Worm (Caenorhabditis elegans) whole organism, L3 larva: Measurements from ENCODE around the gene bas-1.

ENCODE experiments used
- R02D3.7 ChIP-seq: fragments of 150-350 bp; optimal IDR thresholded peaks from 2 replicates; lab custom pipeline; 2014; ENCODE audit warnings: missing biosample characterization, missing genetic modification characterization
- ama-1 ChIP-seq: fragments of 150-350 bp; optimal IDR thresholded peaks from 2 replicates; lab custom pipeline; 2018
- ceh-16 ChIP-seq: sonication (generic microtip); optimal IDR thresholded peaks from 2 replicates; lab custom pipeline; 2017; ENCODE audit warnings: missing biosample characterization, missing genetic modification characterization
- ceh-28 ChIP-seq: fragments of 150-350 bp; optimal IDR thresholded peaks from 2 replicates; lab custom pipeline; 2014; ENCODE audit warnings: missing biosample characterization, missing genetic modification reagents, missing genetic modification characterization
- ceh-82 ChIP-seq: fragments of 150-350 bp; optimal IDR thresholded peaks from 2 replicates; lab custom pipeline; 2014; ENCODE audit warnings: missing biosample characterization, missing genetic modification characterization
- ceh-9 ChIP-seq: sonication (generic microtip); optimal IDR thresholded peaks from 2 replicates; lab custom pipeline; 2018; ENCODE audit warnings: missing biosample characterization, missing genetic modification characterization
- daf-12 ChIP-seq: fragments of 150-350 bp; optimal IDR thresholded peaks from 2 replicates; lab custom pipeline; 2014; ENCODE audit warnings: missing biosample characterization, missing genetic modification reagents, missing genetic modification characterization
- egl-27 ChIP-seq: sonication (generic microtip); optimal IDR thresholded peaks from 4 replicates; lab custom pipeline; 2017; ENCODE audit warnings: missing biosample characterization, missing genetic modification reagents, missing genetic modification characterization
- egl-5 ChIP-seq: fragments of 150-350 bp; optimal IDR thresholded peaks from 2 replicates; lab custom pipeline; 2017; ENCODE audit warnings: missing biosample characterization, missing genetic modification reagents, missing genetic modification characterization, inconsistent platforms
- elt-1 ChIP-seq: fragments of 150-350 bp; optimal IDR thresholded peaks from 2 replicates; lab custom pipeline; 2014; ENCODE audit warnings: missing biosample characterization, missing genetic modification characterization
- elt-2 ChIP-seq: sonication (generic microtip); optimal IDR thresholded peaks from 2 replicates; lab custom pipeline; 2016; ENCODE audit warnings: missing genetic modification reagents, mild to moderate bottlenecking, missing genetic modification characterization, missing compliant biosample characterization
- elt-3 ChIP-seq, 3 experiments: fragments of 150-350 bp in 1 of 3; sonication (generic microtip) in 2 of 3; optimal IDR thresholded peaks; 2 replicates in 2 of 3; 4 replicates in 1 of 3; lab custom pipeline; 2014 to 2017; ENCODE audit warnings: missing biosample characterization in 3 of 3, missing genetic modification characterization in 3 of 3
- eor-1 ChIP-seq, 2 experiments: fragments of 150-350 bp; optimal IDR thresholded peaks; 2 replicates each; lab custom pipeline; 2014 to 2018; ENCODE audit warnings: missing biosample characterization in 2 of 2, missing genetic modification characterization in 2 of 2
- fkh-10 ChIP-seq: sonication (generic microtip); optimal IDR thresholded peaks from 2 replicates; lab custom pipeline; 2017; ENCODE audit warnings: missing biosample characterization, missing genetic modification reagents, missing genetic modification characterization
- fkh-2 ChIP-seq: fragments of 150-350 bp; optimal IDR thresholded peaks from 2 replicates; lab custom pipeline; 2014; ENCODE audit warnings: missing biosample characterization, missing genetic modification reagents, missing genetic modification characterization
- fos-1 ChIP-seq: fragments of 150-350 bp; optimal IDR thresholded peaks from 2 replicates; lab custom pipeline; 2014; ENCODE audit warnings: missing biosample characterization, missing genetic modification characterization
- hmg-11 ChIP-seq: sonication (generic microtip); optimal IDR thresholded peaks from 2 replicates; lab custom pipeline; 2016; ENCODE audit warnings: missing genetic modification characterization, missing compliant biosample characterization
- jun-1 ChIP-seq: fragments of 150-350 bp; optimal IDR thresholded peaks from 2 replicates; lab custom pipeline; 2014; ENCODE audit warnings: missing biosample characterization, missing genetic modification reagents, missing genetic modification characterization
- lin-15B ChIP-seq: fragments of 150-350 bp; optimal IDR thresholded peaks from 2 replicates; lab custom pipeline; 2014; ENCODE audit warnings: missing biosample characterization, missing genetic modification characterization
- lin-39 ChIP-seq: fragments of 150-350 bp; optimal IDR thresholded peaks from 2 replicates; lab custom pipeline; 2018; ENCODE audit warnings: missing biosample characterization, missing genetic modification reagents, missing genetic modification characterization
- lsy-12 ChIP-seq: sonication (generic microtip); optimal IDR thresholded peaks from 2 replicates; lab custom pipeline; 2016; ENCODE audit warnings: mild to moderate bottlenecking, missing genetic modification characterization, missing compliant biosample characterization
- mml-1 ChIP-seq: fragments of 150-350 bp; sonication (generic microtip); optimal IDR thresholded peaks from 3 replicates; lab custom pipeline; 2014; ENCODE audit warnings: missing biosample characterization, missing genetic modification characterization
- nfya-1 ChIP-seq: sonication (generic microtip); optimal IDR thresholded peaks from 2 replicates; lab custom pipeline; 2017; ENCODE audit warnings: missing genetic modification characterization, mild to moderate bottlenecking, missing compliant biosample characterization, antibody characterized with exemption, moderate library complexity; ENCODE audit not compliant: insufficient read depth
- nhr-11 ChIP-seq: fragments of 150-350 bp; optimal IDR thresholded peaks from 2 replicates; lab custom pipeline; 2014; ENCODE audit warnings: missing biosample characterization, missing genetic modification characterization
- nhr-23 ChIP-seq: fragments of 150-350 bp; optimal IDR thresholded peaks from 2 replicates; lab custom pipeline; 2014; ENCODE audit warnings: missing biosample characterization, missing genetic modification reagents, missing genetic modification characterization
- nhr-25 ChIP-seq: sonication (generic microtip); optimal IDR thresholded peaks from 2 replicates; lab custom pipeline; 2017; ENCODE audit warnings: missing biosample characterization, missing genetic modification characterization
- nhr-28 ChIP-seq: fragments of 150-350 bp; optimal IDR thresholded peaks from 2 replicates; lab custom pipeline; 2014; ENCODE audit warnings: missing biosample characterization, missing genetic modification characterization
- nhr-43 ChIP-seq: sonication (generic microtip); optimal IDR thresholded peaks from 2 replicates; lab custom pipeline; 2016; ENCODE audit warnings: mild to moderate bottlenecking, missing genetic modification characterization, missing compliant biosample characterization; ENCODE audit not compliant: poor library complexity, severe bottlenecking
- nhr-76 ChIP-seq: fragments of 150-350 bp; sonication (generic microtip); optimal IDR thresholded peaks from 5 replicates; lab custom pipeline; 2014; ENCODE audit warnings: missing biosample characterization, missing genetic modification characterization
- pha-4 ChIP-seq: fragments of 150-350 bp; optimal IDR thresholded peaks from 2 replicates; lab custom pipeline; 2014; ENCODE audit warnings: missing biosample characterization, missing genetic modification reagents, missing genetic modification characterization
- pqm-1 ChIP-seq: fragments of 150-350 bp; optimal IDR thresholded peaks from 2 replicates; lab custom pipeline; 2017; ENCODE audit warnings: missing biosample characterization, missing genetic modification characterization, inconsistent platforms
- skn-1 ChIP-seq: fragments of 150-350 bp; optimal IDR thresholded peaks from 2 replicates; lab custom pipeline; 2014; ENCODE audit warnings: missing biosample characterization, missing genetic modification characterization
- snpc-4 ChIP-seq: fragments of 150-350 bp; optimal IDR thresholded peaks from 2 replicates; lab custom pipeline; 2014; ENCODE audit warnings: missing biosample characterization, missing genetic modification characterization
- tbx-2 ChIP-seq: sonication (generic microtip); optimal IDR thresholded peaks from 2 replicates; lab custom pipeline; 2016; ENCODE audit warnings: mild to moderate bottlenecking, missing genetic modification characterization, missing compliant biosample characterization
- zag-1 ChIP-seq: fragments of 150-350 bp; optimal IDR thresholded peaks from 2 replicates; lab custom pipeline; 2014; ENCODE audit warnings: missing biosample characterization, missing genetic modification characterization
- ztf-11 ChIP-seq: fragments of 150-350 bp; optimal IDR thresholded peaks from 2 replicates; lab custom pipeline; 2014; ENCODE audit warnings: missing biosample characterization, missing genetic modification characterization

Gene bas-1

DNA sequence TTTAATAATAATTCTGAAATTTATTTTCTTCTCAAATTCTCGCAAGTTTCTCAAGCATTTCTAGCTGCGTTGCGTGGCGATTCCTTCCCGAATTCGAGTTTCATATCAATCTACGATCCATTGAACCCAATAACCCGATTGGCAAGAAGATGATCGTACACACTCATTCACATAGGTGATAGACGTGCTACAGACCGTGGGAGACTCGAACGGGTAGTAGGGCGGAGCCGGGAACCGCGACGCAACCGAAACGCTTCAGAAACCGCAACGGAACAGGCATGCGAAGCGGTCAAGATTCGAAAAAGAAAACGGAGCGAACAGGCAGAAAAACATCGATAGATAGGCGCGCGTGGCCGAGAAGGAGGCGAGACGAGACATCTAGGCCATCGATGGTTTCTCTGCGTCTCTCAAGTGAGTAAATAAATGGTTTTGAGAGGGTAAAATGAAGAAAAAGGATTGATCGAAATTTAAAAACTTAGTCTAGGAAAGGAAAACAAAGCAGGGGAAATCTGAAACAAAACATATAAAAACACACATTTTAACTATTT lies 8.6 kb upstream of the bas-1 start, which contains the start of gene madf-11:
Gene madf-11 (minus strand): TSS at position 51 of the 548 bp plus-strand sequence.
- TF ChIP-seq elt-2 (tag; lab: Kevin White, UChicago) (peak; percentile 39), egl-5 (tag; lab: Kevin White, UChicago) (peak; percentile 76), nhr-11 (tag; lab: Kevin White, UChicago) (no peak), fkh-10 (GFP tag; lab: Kevin White, UChicago) (peak; percentile 38), lsy-12 (no peak), egl-27 (no peak), snpc-4 (tag; lab: Kevin White, UChicago) (peak; percentile 76), nhr-43 (tag; lab: Kevin White, UChicago) (peak; percentile 60), nfya-1 (tag; lab: Kevin White, UChicago) (peak; percentile 80), lin-39 (tag; lab: Kevin White, UChicago) (peak; percentile 75), nhr-25 (peak; percentile 74), nhr-23 (tag; lab: Kevin White, UChicago) (peak; percentile 75), daf-12 (tag; lab: Kevin White, UChicago) (no peak), elt-1 (tag; lab: Kevin White, UChicago) (no peak), elt-3 (tag; optimal IDR thresholded peaks at IDR 0.05; lab: Kevin White, UChicago) (peak in 1 of 3 experiments; percentile 25), R02D3.7 (tag; lab: Kevin White, UChicago) (peak; percentile 69), nhr-76 (tag; lab: Kevin White, UChicago) (no peak), ceh-16 (no peak), ceh-28 (peak; percentile 84), fos-1 (tag; lab: Kevin White, UChicago) (no peak), skn-1 (tag; lab: Kevin White, UChicago) (peak; percentile 8), mml-1 (tag; lab: Kevin White, UChicago) (no peak), lin-15B (tag; lab: Kevin White, UChicago) (peak; percentile 94), jun-1 (tag; lab: Kevin White, UChicago) (peak; percentile 54), pqm-1 (tag; lab: Kevin White, UChicago) (peak; percentile 39), ceh-82 (peak; percentile 5), zag-1 (tag; lab: Kevin White, UChicago) (no peak), ama-1 (lab: Kevin White, UChicago) (no peak), pha-4 (tag; lab: Kevin White, UChicago) (peak; percentile 93)

DNA sequence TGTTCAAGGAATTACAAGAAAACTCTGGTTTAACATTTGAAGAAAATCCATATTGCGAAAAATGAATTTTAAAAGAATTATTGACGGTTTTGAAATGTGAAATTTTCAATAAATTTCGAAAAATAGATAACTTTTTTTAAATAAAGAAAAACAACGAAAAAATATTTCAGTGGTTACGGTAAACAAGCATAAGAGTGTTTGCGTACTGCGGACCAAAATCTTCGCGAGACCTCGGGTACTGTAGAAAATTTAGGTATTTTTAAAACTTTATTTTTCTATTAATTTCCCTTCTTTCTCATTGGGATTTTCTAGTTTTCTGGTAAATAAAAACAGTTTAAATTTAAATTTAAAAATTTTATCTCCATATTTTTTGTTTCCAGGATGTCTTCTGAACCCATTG lies 8.0 kb upstream of the bas-1 start, which contains the start of gene xnd-1:
Gene xnd-1 (plus strand): TSS at position 381 of the 400 bp plus-strand sequence.
- TF ChIP-seq nhr-43 (tag; lab: Kevin White, UChicago) (no peak), lin-39 (tag; lab: Kevin White, UChicago) (no peak), zag-1 (tag; lab: Kevin White, UChicago) (no peak), elt-3 (tag; optimal IDR thresholded peaks at IDR 0.05; lab: Kevin White, UChicago) (no peak), ceh-82 (no peak), hmg-11 (no peak), nhr-11 (tag; lab: Kevin White, UChicago) (no peak), pqm-1 (tag; lab: Kevin White, UChicago) (no peak), ztf-11 (tag; lab: Kevin White, UChicago) (no peak), nfya-1 (tag; lab: Kevin White, UChicago) (no peak), pha-4 (tag; lab: Kevin White, UChicago) (no peak), fkh-2 (tag; lab: Kevin White, UChicago) (no peak)

ce11 chrIII:5610276-5610675 lies 1.8 kb upstream of the bas-1 start, which contains the start of gene C05D2.8:
Gene C05D2.8, minus strand, starts transcription at chrIII:5610346.
- no peak for TF ChIP-seq mml-1 (tag; lab: Kevin White, UChicago)
- TF ChIP-seq pqm-1 (tag; lab: Kevin White, UChicago), result peak; percentile 20
- no peak for TF ChIP-seq pha-4 (tag; lab: Kevin White, UChicago)
- TF ChIP-seq eor-1 (tag; optimal IDR thresholded peaks at IDR 0.05; lab: Kevin White, UChicago), result no peak
- TF ChIP-seq ztf-11 (tag; lab: Kevin White, UChicago), result no peak
- no peak for TF ChIP-seq lin-15B (tag; lab: Kevin White, UChicago)
- no peak for TF ChIP-seq fkh-10 (GFP tag; lab: Kevin White, UChicago)
- TF ChIP-seq elt-2 (tag; lab: Kevin White, UChicago), result peak; percentile 81

- no peak for TF ChIP-seq nhr-25
- no peak for TF ChIP-seq nhr-28 (tag; lab: Kevin White, UChicago)
- TF ChIP-seq ceh-9 (tag; lab: Kevin White, UChicago), result no peak
- TF ChIP-seq nhr-76 (tag; lab: Kevin White, UChicago), result no peak
- TF ChIP-seq nhr-23 (tag; lab: Kevin White, UChicago), result no peak
- no peak for TF ChIP-seq nfya-1 (tag; lab: Kevin White, UChicago)
- TF ChIP-seq ceh-82, result no peak
- TF ChIP-seq lsy-12, result no peak
- TF ChIP-seq tbx-2, result no peak
- no peak for TF ChIP-seq fkh-2 (tag; lab: Kevin White, UChicago)
- TF ChIP-seq pqm-1 (tag; lab: Kevin White, UChicago), result no peak
- no peak for TF ChIP-seq egl-27
- no peak for TF ChIP-seq nhr-11 (tag; lab: Kevin White, UChicago)
- TF ChIP-seq ceh-28, result no peak
- TF ChIP-seq snpc-4 (tag; lab: Kevin White, UChicago), result no peak
Observed at ce11 chrIII:5614648-5615047, 2.6 kb downstream of the bas-1 start, which contains the start of gene basl-1. Gene basl-1, plus strand, starts transcription at chrIII:5614948.
